Fruit fly (Drosophila melanogaster): Measurements from ENCODE around the gene HDAC3.

- no peak for TF ChIP-seq Clk (GFP tag; optimal IDR thresholded peaks at IDR 0.05)
- no peak for TF ChIP-seq pad (GFP tag; optimal IDR thresholded peaks at IDR 0.05)
- TF ChIP-seq ovo (GFP tag; optimal IDR thresholded peaks at IDR 0.05) = no peak
- no peak for TF ChIP-seq tj (GFP tag; optimal IDR thresholded peaks at IDR 0.05)
- TF ChIP-seq CG33017 (tag; optimal IDR thresholded peaks at IDR 0.05) = no peak
- no peak for TF ChIP-seq CG12768 (GFP tag; optimal IDR thresholded peaks at IDR 0.05)
- no peak for TF ChIP-seq kay (GFP tag; ENCODE audit: borderline replicate concordance)
- TF ChIP-seq Crg-1 (GFP tag; optimal IDR thresholded peaks at IDR 0.05) = no peak
- no peak for TF ChIP-seq CG14711 (tag; optimal IDR thresholded peaks at IDR 0.05)
- no peak for TF ChIP-seq CG5204 (GFP tag; optimal IDR thresholded peaks at IDR 0.05)
- no peak for TF ChIP-seq cic (GFP tag; optimal IDR thresholded peaks at IDR 0.05)
- TF ChIP-seq toe (GFP tag; optimal IDR thresholded peaks at IDR 0.05) = no peak
- TF ChIP-seq cnc (optimal IDR thresholded peaks at IDR 0.05) = no peak
Observed at dm6 chr3R:5467619-5468018, 6.8 kb downstream of the HDAC3 start, which contains the start of gene POLDIP2.

All from whole organism, adult.